Fruit fly (Drosophila melanogaster) whole organism, prepupa: ENCODE measurements around the gene cpo.

ENCODE experiments used
- Blimp-1 ChIP-seq: fragments of 200-800 bp; sonication (Bioruptor generic); optimal IDR thresholded peaks from 3 replicates; lab custom pipeline; 2017; ENCODE audit warnings: missing biosample characterization, missing genetic modification characterization, mild to moderate bottlenecking, moderate library complexity, missing genetic modification reagents
- CG10631 ChIP-seq: fragments of 200-800 bp; sonication (Bioruptor generic); optimal IDR thresholded peaks from 2 replicates; lab custom pipeline; 2016; ENCODE audit warnings: missing biosample characterization, missing genetic modification characterization
- CG10669 ChIP-seq: fragments of 200-800 bp; sonication (Bioruptor generic); optimal IDR thresholded peaks from 3 replicates; lab custom pipeline; 2018; ENCODE audit warnings: missing biosample characterization, mild to moderate bottlenecking, missing genetic modification characterization, moderate library complexity
- CG11294 ChIP-seq: fragments of 200-800 bp; sonication (Bioruptor generic); IDR thresholded peaks from 2 replicates; pipeline ENCODE4 v1.3.6; 2022; ENCODE audit warnings: missing biosample characterization, missing genetic modification characterization
- CG11762 ChIP-seq: fragments of 200-800 bp; sonication (Bioruptor generic); optimal IDR thresholded peaks from 3 replicates; lab custom pipeline; 2016; ENCODE audit warnings: missing biosample characterization, missing genetic modification characterization; ENCODE audit not compliant: insufficient read depth
- CG11902 ChIP-seq: fragments of 200-800 bp; sonication (Bioruptor generic); optimal IDR thresholded peaks from 3 replicates; lab custom pipeline; 2016; ENCODE audit warnings: missing biosample characterization, missing genetic modification characterization
- CG1621 ChIP-seq: fragments of 200-800 bp; sonication (Bioruptor generic); optimal IDR thresholded peaks from 3 replicates; lab custom pipeline; 2018; ENCODE audit warnings: missing biosample characterization, mild to moderate bottlenecking, missing genetic modification characterization
- CG3919 ChIP-seq: fragments of 200-800 bp; sonication (Bioruptor generic); optimal IDR thresholded peaks from 3 replicates; lab custom pipeline; 2016; ENCODE audit warnings: missing biosample characterization, missing genetic modification characterization
- CG4318 ChIP-seq: fragments of 200-800 bp; sonication (Bioruptor generic); optimal IDR thresholded peaks from 3 replicates; lab custom pipeline; 2017; ENCODE audit warnings: missing biosample characterization, mild to moderate bottlenecking, missing genetic modification characterization
- CG6276 ChIP-seq: fragments of 200-800 bp; sonication (Bioruptor generic); optimal IDR thresholded peaks from 2 replicates; lab custom pipeline; 2017; ENCODE audit warnings: missing biosample characterization, mild to moderate bottlenecking, missing genetic modification characterization
- CG6808 ChIP-seq: fragments of 200-800 bp; sonication (Bioruptor generic); optimal IDR thresholded peaks from 3 replicates; lab custom pipeline; 2017; ENCODE audit warnings: missing biosample characterization, missing genetic modification characterization, mild to moderate bottlenecking, moderate library complexity, missing genetic modification reagents
- CG6854 ChIP-seq: fragments of 200-800 bp; sonication (Bioruptor generic); optimal IDR thresholded peaks from 2 replicates; lab custom pipeline; 2017; ENCODE audit warnings: missing biosample characterization, mild to moderate bottlenecking, missing genetic modification characterization
- CG7368 ChIP-seq: fragments of 200-800 bp; sonication (Bioruptor generic); optimal IDR thresholded peaks from 3 replicates; lab custom pipeline; 2016; ENCODE audit warnings: missing biosample characterization, missing genetic modification characterization
- CG8119 ChIP-seq: fragments of 200-800 bp; sonication (Bioruptor generic); IDR thresholded peaks from 3 replicates; pipeline ENCODE4 v1.3.6; 2022; ENCODE audit warnings: missing biosample characterization, missing genetic modification characterization
- Eip78C ChIP-seq: fragments of 200-800 bp; sonication (Bioruptor generic); peaks from one replicate; lab custom pipeline; 2016; ENCODE audit warnings: missing biosample characterization, missing genetic modification characterization
- Eip93F ChIP-seq: fragments of 200-800 bp; sonication (Bioruptor generic); optimal IDR thresholded peaks from 2 replicates; lab custom pipeline; 2016; ENCODE audit warnings: missing biosample characterization, mild to moderate bottlenecking, missing genetic modification characterization
- Ets21C ChIP-seq: fragments of 200-800 bp; sonication (Bioruptor generic); optimal IDR thresholded peaks from 3 replicates; lab custom pipeline; 2016; ENCODE audit warnings: missing biosample characterization, missing genetic modification characterization
- Ets96B ChIP-seq: fragments of 200-800 bp; optimal IDR thresholded peaks from 2 replicates; lab custom pipeline; 2019; ENCODE audit warnings: missing biosample characterization, mild to moderate bottlenecking, missing genetic modification characterization, moderate library complexity
- Hr38 ChIP-seq: sonication (Bioruptor generic); optimal IDR thresholded peaks from 2 replicates; lab custom pipeline; 2016; ENCODE audit warnings: missing biosample characterization, missing genetic modification characterization
- Hr39 ChIP-seq: fragments of 200-800 bp; sonication (Bioruptor generic); optimal IDR thresholded peaks from 2 replicates; lab custom pipeline; 2016; ENCODE audit warnings: missing biosample characterization, missing genetic modification characterization
- Hr4 ChIP-seq: fragments of 200-800 bp; sonication (Bioruptor generic); optimal IDR thresholded peaks from 3 replicates; lab custom pipeline; 2016; ENCODE audit warnings: missing biosample characterization, missing genetic modification characterization
- Met ChIP-seq: fragments of 200-800 bp; sonication (Bioruptor generic); optimal IDR thresholded peaks from 3 replicates; lab custom pipeline; 2016; ENCODE audit warnings: missing biosample characterization, missing genetic modification characterization
- OdsH ChIP-seq: fragments of 200-800 bp; sonication (Bioruptor generic); optimal IDR thresholded peaks from 3 replicates; lab custom pipeline; 2016; ENCODE audit warnings: missing biosample characterization, missing genetic modification characterization
- Smox ChIP-seq: fragments of 200-800 bp; sonication (Bioruptor generic); optimal IDR thresholded peaks from 3 replicates; lab custom pipeline; 2016; ENCODE audit warnings: missing biosample characterization, missing genetic modification characterization
- Sox102F ChIP-seq: fragments of 200-800 bp; sonication (Bioruptor generic); optimal IDR thresholded peaks from 2 replicates; lab custom pipeline; 2016; ENCODE audit warnings: missing biosample characterization, mild to moderate bottlenecking, missing genetic modification characterization
- Sox14 ChIP-seq: fragments of 200-800 bp; sonication (Bioruptor generic); optimal IDR thresholded peaks from 3 replicates; lab custom pipeline; 2016; ENCODE audit warnings: missing biosample characterization, missing genetic modification characterization
- acj6 ChIP-seq: fragments of 200-800 bp; sonication (Bioruptor generic); optimal IDR thresholded peaks from 3 replicates; lab custom pipeline; 2016; ENCODE audit warnings: missing biosample characterization, missing genetic modification characterization
- cyc ChIP-seq: fragments of 200-800 bp; sonication (Bioruptor generic); optimal IDR thresholded peaks from 3 replicates; lab custom pipeline; 2016; ENCODE audit warnings: missing biosample characterization, missing genetic modification characterization
- esn ChIP-seq: fragments of 200-800 bp; sonication (Bioruptor generic); optimal IDR thresholded peaks from 2 replicates; lab custom pipeline; 2016; ENCODE audit warnings: missing biosample characterization, mild to moderate bottlenecking, missing genetic modification characterization, moderate library complexity
- fd59A ChIP-seq: fragments of 200-800 bp; sonication (Bioruptor generic); optimal IDR thresholded peaks from 2 replicates; lab custom pipeline; 2017; ENCODE audit warnings: missing biosample characterization, mild to moderate bottlenecking, missing genetic modification characterization, missing genetic modification reagents
- fd85E ChIP-seq: fragments of 200-800 bp; sonication (Bioruptor generic); optimal IDR thresholded peaks from 3 replicates; lab custom pipeline; 2016; ENCODE audit warnings: missing biosample characterization, missing genetic modification characterization
- fkh ChIP-seq: fragments of 200-800 bp; sonication (Bioruptor generic); optimal IDR thresholded peaks from 3 replicates; lab custom pipeline; 2017; ENCODE audit warnings: missing biosample characterization, mild to moderate bottlenecking, missing genetic modification characterization, moderate library complexity
- lz ChIP-seq: fragments of 200-800 bp; sonication (Bioruptor generic); optimal IDR thresholded peaks from 3 replicates; lab custom pipeline; 2016; ENCODE audit warnings: missing biosample characterization, missing genetic modification characterization
- net ChIP-seq: fragments of 200-800 bp; sonication (Bioruptor generic); optimal IDR thresholded peaks from 3 replicates; lab custom pipeline; 2016; ENCODE audit warnings: missing biosample characterization, missing genetic modification characterization
- pdm3 ChIP-seq: fragments of 200-800 bp; sonication (Bioruptor generic); optimal IDR thresholded peaks from 3 replicates; lab custom pipeline; 2016; ENCODE audit warnings: missing biosample characterization, missing genetic modification characterization
- salr ChIP-seq, 2 experiments: fragments of 200-800 bp; sonication (Bioruptor generic); optimal IDR thresholded peaks; 3 replicates each; lab custom pipeline; 2016 to 2018; ENCODE audit warnings: missing biosample characterization in 2 of 2, missing genetic modification characterization in 2 of 2, mild to moderate bottlenecking in 1 of 2
- ss ChIP-seq, 2 experiments: fragments of 200-800 bp; sonication (Bioruptor generic); optimal IDR thresholded peaks; 2 replicates in 1 of 2; 3 replicates in 1 of 2; lab custom pipeline; 2017 to 2018; ENCODE audit warnings: mild to moderate bottlenecking in 2 of 2, missing biosample characterization in 2 of 2, missing genetic modification characterization in 2 of 2, moderate library complexity in 1 of 2

cpo gene

dm6 chr3R:17897879-17898278, 21.8 kb upstream of the cpo start:
- no peak for TF ChIP-seq CG6808 (GFP tag; lab: Kevin White, UChicago)

- no peak for TF ChIP-seq CG3919 (GFP tag; lab: Kevin White, UChicago)
- TF ChIP-seq Ets21C: no peak
- no peak for TF ChIP-seq CG1621 (tag; lab: Kevin White, UChicago)
- TF ChIP-seq CG6276: no peak
- TF ChIP-seq fkh (GFP tag; lab: Kevin White, UChicago): no peak
- TF ChIP-seq lz (GFP tag; lab: Kevin White, UChicago): no peak
- no peak for TF ChIP-seq CG11762 (GFP tag; lab: Kevin White, UChicago)
- TF ChIP-seq esn (GFP tag; lab: Kevin White, UChicago): no peak
- TF ChIP-seq OdsH (GFP tag; lab: Kevin White, UChicago): no peak
- no peak for TF ChIP-seq acj6
- TF ChIP-seq Sox102F (GFP tag; lab: Kevin White, UChicago): no peak
- no peak for TF ChIP-seq ss (GFP tag; optimal IDR thresholded peaks at IDR 0.05; lab: Kevin White, UChicago)
- no peak for TF ChIP-seq Hr4
- TF ChIP-seq net (GFP tag; lab: Kevin White, UChicago): no peak
- TF ChIP-seq CG8119 (GFP tag; lab: Robert Waterston, UW): no peak
- TF ChIP-seq, all 60 proteins: peak for 0
Observed at dm6 chr3R:17901049-17901448, 18.6 kb upstream of the cpo start.

dm6 chr3R:17902233-17902632, 17.4 kb upstream of the cpo start:
- TF ChIP-seq Eip93F: no peak
- no peak for TF ChIP-seq Hr39 (GFP tag; lab: Kevin White, UChicago)
- TF ChIP-seq cyc: no peak
- no peak for TF ChIP-seq CG6854 (GFP tag; lab: Kevin White, UChicago)
- TF ChIP-seq Met (GFP tag; lab: Kevin White, UChicago): no peak
- no peak for TF ChIP-seq fd59A
- no peak for TF ChIP-seq CG3919 (GFP tag; lab: Kevin White, UChicago)
- no peak for TF ChIP-seq CG11294
- TF ChIP-seq fkh (GFP tag; lab: Kevin White, UChicago): no peak
- TF ChIP-seq pdm3 (GFP tag; lab: Kevin White, UChicago): no peak
- TF ChIP-seq Sox14: no peak
- TF ChIP-seq CG7368 (GFP tag; lab: Kevin White, UChicago): no peak
- no peak for TF ChIP-seq lz (GFP tag; lab: Kevin White, UChicago)
- no peak for TF ChIP-seq CG10631 (GFP tag; lab: Kevin White, UChicago)
- TF ChIP-seq CG8119 (GFP tag; lab: Robert Waterston, UW): no peak
- TF ChIP-seq Hr38 (GFP tag; lab: Kevin White, UChicago): no peak
- TF ChIP-seq CG10669 (GFP tag; lab: Kevin White, UChicago): no peak
- TF ChIP-seq fd85E (GFP tag; lab: Kevin White, UChicago): no peak
- no peak for TF ChIP-seq Ets96B (tag; lab: Kevin White, UChicago)

- TF ChIP-seq Smox (GFP tag; lab: Kevin White, UChicago): no peak
- TF ChIP-seq CG11902: no peak
- TF ChIP-seq fd59A: no peak
- TF ChIP-seq CG4318 (GFP tag; lab: Kevin White, UChicago): no peak
- TF ChIP-seq CG1621 (tag; lab: Kevin White, UChicago): no peak
- no peak for TF ChIP-seq Hr39 (GFP tag; lab: Kevin White, UChicago)
- no peak for TF ChIP-seq salr (GFP tag; optimal IDR thresholded peaks at IDR 0.05; lab: Kevin White, UChicago)
- TF ChIP-seq Eip78C (GFP tag; lab: Kevin White, UChicago): no peak
- no peak for TF ChIP-seq pdm3 (GFP tag; lab: Kevin White, UChicago)
- no peak for TF ChIP-seq Hr4
- TF ChIP-seq Ets21C: no peak
- TF ChIP-seq fkh (GFP tag; lab: Kevin White, UChicago): no peak
- no peak for TF ChIP-seq Blimp-1 (GFP tag; lab: Kevin White, UChicago)
- TF ChIP-seq Met (GFP tag; lab: Kevin White, UChicago): no peak
- no peak for TF ChIP-seq CG6854 (GFP tag; lab: Kevin White, UChicago)
Observed at dm6 chr3R:17905148-17905547, 14.5 kb upstream of the cpo start.
